Fruit fly (Drosophila melanogaster) whole organism, pupa: ENCODE results near the gene comm3.

Experiments used
- CG10348 ChIP-seq: fragments of 200-800 bp; sonication (Bioruptor generic); IDR thresholded peaks from 2 replicates; pipeline ENCODE4 v1.3.6; 2022; ENCODE audit warnings: missing biosample characterization, missing genetic modification characterization
- CG12605 ChIP-seq: fragments of 200-800 bp; sonication (Bioruptor generic); IDR thresholded peaks from 2 replicates; pipeline ENCODE4 v1.3.6; 2022; ENCODE audit warnings: missing biosample characterization, missing genetic modification characterization
- CG13204 ChIP-seq: fragments of 200-800 bp; sonication (Bioruptor generic); optimal IDR thresholded peaks from 2 replicates; lab custom pipeline; 2018; ENCODE audit warnings: missing biosample characterization, mild to moderate bottlenecking, missing genetic modification characterization, moderate library complexity
- CG14655 ChIP-seq: fragments of 200-800 bp; sonication (Bioruptor generic); optimal IDR thresholded peaks from 3 replicates; lab custom pipeline; 2017; ENCODE audit warnings: mild to moderate bottlenecking, missing biosample characterization, missing genetic modification reagents, missing genetic modification characterization
- CG15710 ChIP-seq: fragments of 200-800 bp; sonication (Bioruptor generic); optimal IDR thresholded peaks from 2 replicates; lab custom pipeline; 2018; ENCODE audit warnings: missing biosample characterization, mild to moderate bottlenecking, missing genetic modification characterization, moderate library complexity
- CG17806 ChIP-seq: fragments of 200-800 bp; sonication (Bioruptor generic); optimal IDR thresholded peaks from 2 replicates; lab custom pipeline; 2018; ENCODE audit warnings: missing biosample characterization, mild to moderate bottlenecking, missing genetic modification characterization, moderate library complexity
- CG32121 ChIP-seq: fragments of 200-800 bp; sonication (Bioruptor generic); IDR thresholded peaks from 2 replicates; pipeline ENCODE4 v1.3.6; 2022; ENCODE audit warnings: missing biosample characterization, missing genetic modification characterization
- CG34367 ChIP-seq: fragments of 200-800 bp; sonication (Bioruptor generic); optimal IDR thresholded peaks from 2 replicates; lab custom pipeline; 2018; ENCODE audit warnings: missing biosample characterization, mild to moderate bottlenecking, missing genetic modification characterization
- CG4496 ChIP-seq: fragments of 200-800 bp; sonication (Bioruptor generic); IDR thresholded peaks from 3 replicates; pipeline ENCODE4 v1.3.6; 2022; ENCODE audit warnings: missing biosample characterization, missing genetic modification characterization
- CG8159 ChIP-seq: fragments of 200-800 bp; sonication (Bioruptor generic); optimal IDR thresholded peaks from 3 replicates; lab custom pipeline; 2018; ENCODE audit warnings: missing biosample characterization, mild to moderate bottlenecking, missing genetic modification characterization, moderate library complexity
- CG8301 ChIP-seq: fragments of 200-800 bp; sonication (Bioruptor generic); optimal IDR thresholded peaks from 2 replicates; lab custom pipeline; 2018; ENCODE audit warnings: missing biosample characterization, mild to moderate bottlenecking, missing genetic modification characterization
- CG9948 ChIP-seq: fragments of 200-800 bp; sonication (Bioruptor generic); optimal IDR thresholded peaks from 2 replicates; lab custom pipeline; 2018; ENCODE audit warnings: missing biosample characterization, mild to moderate bottlenecking, missing genetic modification characterization, moderate library complexity
- D1 ChIP-seq: fragments of 200-800 bp; sonication (Bioruptor generic); optimal IDR thresholded peaks from 2 replicates; lab custom pipeline; 2018; ENCODE audit warnings: missing biosample characterization, mild to moderate bottlenecking, missing genetic modification characterization, moderate library complexity
- EcR ChIP-seq: fragments of 200-800 bp; sonication (Bioruptor generic); optimal IDR thresholded peaks from 3 replicates; lab custom pipeline; 2019; ENCODE audit warnings: missing biosample characterization, missing genetic modification characterization, mild to moderate bottlenecking, moderate library complexity, missing genetic modification reagents
- Ets98B ChIP-seq: fragments of 200-800 bp; sonication (Bioruptor generic); IDR thresholded peaks from 2 replicates; pipeline ENCODE4 v1.3.6; 2022; ENCODE audit warnings: missing biosample characterization, missing genetic modification characterization
- Pif1A ChIP-seq: fragments of 200-800 bp; sonication (Bioruptor generic); optimal IDR thresholded peaks from 3 replicates; lab custom pipeline; 2016; ENCODE audit warnings: missing biosample characterization, missing genetic modification characterization
- Pif1B ChIP-seq: fragments of 200-800 bp; sonication (Bioruptor generic); optimal IDR thresholded peaks from 3 replicates; lab custom pipeline; 2016; ENCODE audit warnings: missing biosample characterization, missing genetic modification characterization
- Snoo ChIP-seq: fragments of 200-800 bp; sonication (Bioruptor generic); optimal IDR thresholded peaks from 3 replicates; lab custom pipeline; 2017; ENCODE audit warnings: missing biosample characterization, mild to moderate bottlenecking, missing genetic modification characterization, inconsistent platforms
- fd96Ca ChIP-seq: fragments of 200-800 bp; sonication (Bioruptor generic); IDR thresholded peaks from 3 replicates; pipeline ENCODE4 v1.3.6; 2022; ENCODE audit warnings: missing biosample characterization, missing genetic modification characterization
- gl ChIP-seq: fragments of 200-800 bp; sonication (Bioruptor generic); optimal IDR thresholded peaks from 2 replicates; lab custom pipeline; 2018; ENCODE audit warnings: missing biosample characterization, mild to moderate bottlenecking, missing genetic modification characterization
- rn ChIP-seq: fragments of 200-800 bp; sonication (Bioruptor generic); IDR thresholded peaks from 2 replicates; pipeline ENCODE4 v1.3.6; 2022; ENCODE audit warnings: missing biosample characterization, missing genetic modification characterization

Gene comm3

dm6 chr3L:15627295-15627694 is 20.3 kb downstream of the comm3 start:
- TF ChIP-seq Pif1B (no peak), Pif1A (GFP tag; lab: Kevin White, UChicago) (no peak), CG4496 (GFP tag; lab: Robert Waterston, UW) (no peak), gl (tag; lab: Kevin White, UChicago) (no peak), CG9948 (tag; lab: Kevin White, UChicago) (no peak), CG12605 (GFP tag; lab: Robert Waterston, UW) (no peak), CG13204 (GFP tag; lab: Kevin White, UChicago) (no peak), CG14655 (no peak), CG10348 (GFP tag; lab: Robert Waterston, UW) (no peak), EcR (no peak), CG32121 (no peak), fd96Ca (GFP tag; lab: Robert Waterston, UW) (no peak), CG8301 (tag; lab: Kevin White, UChicago) (no peak), CG17806 (no peak)

DNA sequence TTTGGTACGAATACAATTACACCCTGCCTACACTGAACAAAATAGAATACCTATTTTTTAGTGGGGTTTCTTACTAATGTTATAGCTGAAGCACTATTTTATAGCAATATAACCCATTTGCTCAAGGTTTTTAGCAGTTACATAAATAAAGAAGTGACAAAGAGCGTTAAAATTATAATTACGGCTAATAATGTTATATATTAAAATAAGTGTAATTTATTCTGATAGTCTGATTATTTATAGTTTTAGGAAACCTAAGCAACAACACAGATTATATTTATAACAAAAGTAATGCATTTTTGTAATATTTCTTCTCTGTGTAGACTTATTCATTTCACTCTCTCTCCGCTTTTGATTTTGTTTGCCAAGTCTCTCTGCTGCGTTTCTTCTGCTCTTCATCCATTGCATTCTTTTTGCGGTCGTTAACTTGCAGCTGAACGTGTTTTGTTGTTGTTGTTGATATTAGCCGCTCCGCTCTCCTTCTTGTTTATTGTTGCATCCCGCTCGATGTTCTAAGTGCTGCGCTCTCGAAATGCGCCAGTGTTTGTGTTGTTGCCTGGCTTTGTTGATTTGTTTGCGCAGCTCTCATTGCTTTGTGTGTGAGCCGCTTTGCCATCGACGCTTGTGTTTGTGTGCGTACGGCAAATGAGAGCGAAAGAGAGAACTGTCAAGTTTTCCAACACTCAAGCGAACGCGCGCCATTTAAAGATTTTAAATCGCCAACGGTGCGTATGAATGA is 21.7 kb downstream of the comm3 start:
- TF ChIP-seq gl (tag; lab: Kevin White, UChicago) (peak; percentile 49), CG15710 (tag; lab: Kevin White, UChicago) (peak; percentile 96), CG10348 (GFP tag; lab: Robert Waterston, UW) (no peak; the same call in none of the 2 replicates), Snoo (peak; percentile 96), CG4496 (GFP tag; lab: Robert Waterston, UW) (peak; percentile 87), CG9948 (tag; lab: Kevin White, UChicago) (peak; percentile 98), CG13204 (GFP tag; lab: Kevin White, UChicago) (peak; percentile 64), CG12605 (GFP tag; lab: Robert Waterston, UW) (peak; percentile 72), rn (GFP tag; lab: Robert Waterston, UW) (peak; percentile 90), EcR (peak; percentile 97), CG34367 (peak; percentile 90), CG8301 (tag; lab: Kevin White, UChicago) (peak; percentile 98), D1 (peak; percentile 93), Ets98B (GFP tag; lab: Robert Waterston, UW) (peak; percentile 74), fd96Ca (GFP tag; lab: Robert Waterston, UW) (no peak; the same call in none of the 3 replicates), Pif1B (peak; percentile 78), CG17806 (peak; percentile 94), Pif1A (GFP tag; lab: Kevin White, UChicago) (peak; percentile 62), CG14655 (peak; percentile 98), CG32121 (peak; percentile 96), CG8159 (tag; lab: Kevin White, UChicago) (peak; percentile 97)

dm6 chr3L:15624944-15625610 is 22.5 kb downstream of the comm3 start:
- TF ChIP-seq Ets98B (GFP tag; lab: Robert Waterston, UW) (no peak), CG4496 (GFP tag; lab: Robert Waterston, UW) (peak; percentile 65; the same call in 2 of the 3 replicates), CG34367 (no peak)

DNA sequence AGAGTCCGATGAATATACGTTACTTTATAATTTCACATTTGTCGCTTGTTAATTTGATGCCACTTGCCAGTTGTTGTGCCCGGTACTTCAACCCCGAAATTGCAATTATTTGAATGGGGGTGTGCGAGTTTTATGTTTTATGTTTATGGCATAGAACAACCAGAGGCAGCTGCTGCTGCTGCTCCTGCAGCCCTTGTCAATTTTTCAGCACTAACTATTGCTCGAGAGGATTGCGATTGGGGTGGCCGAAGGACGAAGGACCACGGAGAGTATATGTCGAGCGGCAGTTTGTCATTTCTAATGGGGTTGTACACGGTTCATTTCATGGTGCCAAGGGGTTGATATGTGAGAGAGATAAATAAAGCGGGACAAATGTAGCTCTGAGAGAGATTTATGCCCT is 23.5 kb downstream of the comm3 start:
- TF ChIP-seq CG4496 (GFP tag; lab: Robert Waterston, UW) (peak; percentile 11; the same call in 1 of the 3 replicates), CG8301 (tag; lab: Kevin White, UChicago) (no peak)
- TF ChIP-seq, all 21 proteins: peak for 1

- TF ChIP-seq CG34367 (peak; percentile 44), Snoo (peak; percentile 73), EcR (peak; percentile 64), Ets98B (GFP tag; lab: Robert Waterston, UW) (peak; percentile 76), CG12605 (GFP tag; lab: Robert Waterston, UW) (no peak), CG13204 (GFP tag; lab: Kevin White, UChicago) (peak; percentile 38), rn (GFP tag; lab: Robert Waterston, UW) (no peak), CG15710 (tag; lab: Kevin White, UChicago) (peak; percentile 46), gl (tag; lab: Kevin White, UChicago) (peak; percentile 2), Pif1B (peak; percentile 63), CG17806 (peak; percentile 27), CG8159 (tag; lab: Kevin White, UChicago) (peak; percentile 52), D1 (peak; percentile 9), CG4496 (GFP tag; lab: Robert Waterston, UW) (peak; percentile 82), fd96Ca (GFP tag; lab: Robert Waterston, UW) (peak; percentile 81), CG10348 (GFP tag; lab: Robert Waterston, UW) (no peak), CG14655 (no peak), CG32121 (peak; percentile 73), CG8301 (tag; lab: Kevin White, UChicago) (no peak)
Observed at dm6 chr3L:15619626-15620247, 27.8 kb downstream of the comm3 start, which contains the start of gene Phs. Gene Phs, plus strand, starts transcription at chr3L:15619901.
